Worm (Caenorhabditis elegans) whole organism, early embryonic: ENCODE data around the gene irld-11.

Experiments
- B0310.2 ChIP-seq: sonication (generic microtip); optimal IDR thresholded peaks from 2 replicates; lab custom pipeline; 2016; ENCODE audit warnings: mild to moderate bottlenecking, missing genetic modification characterization, missing compliant biosample characterization
- F13C5.2 ChIP-seq: sonication (generic microtip); optimal IDR thresholded peaks from 2 replicates; lab custom pipeline; 2017; ENCODE audit warnings: mild to moderate bottlenecking, missing genetic modification characterization, inconsistent platforms, missing compliant biosample characterization
- aly-1 ChIP-seq: sonication (generic microtip); optimal IDR thresholded peaks from 2 replicates; lab custom pipeline; 2016; ENCODE audit warnings: missing genetic modification characterization, missing compliant biosample characterization
- ama-1 ChIP-seq: fragments of 150-350 bp; optimal IDR thresholded peaks from 2 replicates; lab custom pipeline; 2014
- ceh-13 ChIP-seq: fragments of 200-800 bp; sonication (Bioruptor generic); optimal IDR thresholded peaks from 2 replicates; lab custom pipeline; 2018; ENCODE audit warnings: mild to moderate bottlenecking, missing genetic modification characterization, missing compliant biosample characterization
- ceh-36 ChIP-seq: sonication (generic microtip); optimal IDR thresholded peaks from 2 replicates; lab custom pipeline; 2016; ENCODE audit warnings: missing genetic modification characterization, inconsistent platforms, missing compliant biosample characterization
- ets-7 ChIP-seq: sonication (generic microtip); optimal IDR thresholded peaks from 2 replicates; lab custom pipeline; 2016; ENCODE audit warnings: missing genotype, missing genetic modification characterization, missing compliant biosample characterization
- flt-1 ChIP-seq: fragments of 200-800 bp; sonication (Bioruptor generic); IDR thresholded peaks from 2 replicates; pipeline ENCODE4 v1.3.6; 2022; ENCODE audit warnings: missing genetic modification characterization, missing compliant biosample characterization
- hmbx-1 ChIP-seq: sonication (generic microtip); optimal IDR thresholded peaks from 2 replicates; lab custom pipeline; 2016; ENCODE audit warnings: mild to moderate bottlenecking, missing genetic modification characterization, missing compliant biosample characterization
- hmg-4 ChIP-seq: fragments of 200-800 bp; sonication (Bioruptor generic); optimal IDR thresholded peaks from 2 replicates; lab custom pipeline; 2018; ENCODE audit warnings: mild to moderate bottlenecking, missing genetic modification characterization, missing compliant biosample characterization
- hnd-1 ChIP-seq: sonication (generic microtip); optimal IDR thresholded peaks from 2 replicates; lab custom pipeline; 2016; ENCODE audit warnings: missing genetic modification characterization, missing compliant biosample characterization
- pes-1 ChIP-seq: fragments of 200-800 bp; sonication (Bioruptor generic); IDR thresholded peaks from 2 replicates; pipeline ENCODE4 v1.3.6; 2022; ENCODE audit warnings: missing genetic modification reagents, missing genetic modification characterization, missing compliant biosample characterization
- scrt-1 ChIP-seq: fragments of 200-800 bp; sonication (Bioruptor generic); IDR thresholded peaks from 2 replicates; pipeline ENCODE4 v1.3.6; 2022; ENCODE audit warnings: missing genetic modification characterization, missing compliant biosample characterization
- sea-1 ChIP-seq: fragments of 200-800 bp; sonication (Bioruptor generic); conservative IDR thresholded peaks from 2 replicates; pipeline ENCODE4 v1.3.6; 2022; ENCODE audit warnings: missing genetic modification characterization, missing compliant biosample characterization
- tbx-11 ChIP-seq: fragments of 200-800 bp; sonication (Bioruptor generic); IDR thresholded peaks from 2 replicates; pipeline ENCODE4 v1.3.6; 2022; ENCODE audit warnings: missing genetic modification characterization, missing compliant biosample characterization
- tbx-37 ChIP-seq: fragments of 200-800 bp; sonication (Bioruptor generic); conservative IDR thresholded peaks from 2 replicates; pipeline ENCODE4 v1.3.6; 2022; ENCODE audit warnings: missing genetic modification reagents, missing genetic modification characterization, missing compliant biosample characterization
- tra-4 ChIP-seq: sonication (generic microtip); optimal IDR thresholded peaks from 2 replicates; lab custom pipeline; 2017; ENCODE audit warnings: missing genetic modification characterization, missing compliant biosample characterization

Gene irld-11

DNA sequence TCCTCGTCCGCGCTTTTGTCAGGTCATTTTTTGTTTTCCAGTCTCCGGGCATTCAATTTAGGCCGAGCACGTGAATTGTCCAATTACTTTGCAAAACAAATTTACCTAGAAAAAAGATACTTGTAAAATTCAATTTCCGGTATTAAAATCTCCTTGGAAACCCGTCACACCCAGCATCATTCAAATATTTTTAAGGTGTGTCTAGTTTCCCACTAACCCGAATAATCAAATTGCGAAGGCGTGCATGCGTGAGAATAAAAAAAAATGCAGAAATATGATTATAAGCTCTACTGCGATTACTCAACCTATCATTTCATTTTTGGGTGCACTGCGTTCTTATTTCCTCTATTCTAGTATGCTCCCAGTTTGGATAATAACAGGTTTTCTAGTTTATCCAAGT, at the start of gene irld-11:
Gene irld-11 (plus strand): TSS at position 301 of the 400 bp plus-strand sequence.
- TF ChIP-seq F13C5.2 (no peak), flt-1 (GFP tag; lab: Robert Waterston, UW) (no peak), aly-1 (tag; lab: Kevin White, UChicago) (no peak), B0310.2 (tag; lab: Kevin White, UChicago) (no peak)

ce11 chrV:1607790-1608189, 47.2 kb upstream of the irld-11 start, which contains the start of gene nhr-178:
Gene nhr-178, minus strand, starts transcription at chrV:1607953.
- TF ChIP-seq hmbx-1 (tag; lab: Kevin White, UChicago): no peak
- TF ChIP-seq ceh-36: no peak
- TF ChIP-seq scrt-1 (GFP tag; lab: Robert Waterston, UW): no peak
- TF ChIP-seq tra-4 (tag; lab: Kevin White, UChicago): no peak
- TF ChIP-seq tbx-11 (GFP tag; lab: Robert Waterston, UW): no peak
- TF ChIP-seq ets-7 (tag; lab: Kevin White, UChicago): no peak
- no peak for TF ChIP-seq aly-1 (tag; lab: Kevin White, UChicago)

DNA sequence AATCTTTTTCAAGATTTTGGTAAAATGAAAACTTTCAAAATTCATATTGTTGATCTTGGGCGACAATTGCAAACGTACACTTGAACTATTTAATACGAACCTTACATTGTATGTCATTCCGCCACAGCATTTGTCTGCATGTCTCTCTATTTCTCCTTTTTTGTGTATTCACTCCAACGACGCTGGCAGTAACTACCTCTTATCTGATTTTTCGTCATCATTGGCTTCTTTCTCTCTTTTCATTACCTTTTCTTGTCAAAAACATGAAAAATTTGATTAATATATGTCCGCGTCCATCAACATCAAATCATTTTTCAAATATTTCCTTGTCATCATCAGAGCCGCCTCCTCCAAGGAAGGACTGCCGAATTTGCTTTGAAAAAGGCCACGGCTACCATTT, 44.8 kb upstream of the irld-11 start, which contains the start of gene nhr-177:
Gene nhr-177 (plus strand): TSS at position 167 of the 400 bp plus-strand sequence.
- TF ChIP-seq F13C5.2 (no peak), hmg-4 (GFP tag; lab: Kevin White, UChicago) (no peak), hnd-1 (tag; lab: Kevin White, UChicago) (no peak), tra-4 (tag; lab: Kevin White, UChicago) (no peak), tbx-37 (GFP tag; lab: Robert Waterston, UW) (no peak), sea-1 (GFP tag; lab: Robert Waterston, UW) (no peak), flt-1 (GFP tag; lab: Robert Waterston, UW) (no peak), scrt-1 (GFP tag; lab: Robert Waterston, UW) (no peak), aly-1 (tag; lab: Kevin White, UChicago) (no peak), ama-1 (lab: Kevin White, UChicago) (no peak), ceh-36 (no peak), hmbx-1 (tag; lab: Kevin White, UChicago) (no peak), B0310.2 (tag; lab: Kevin White, UChicago) (no peak), ceh-13 (GFP tag; lab: Kevin White, UChicago) (no peak), tbx-11 (GFP tag; lab: Robert Waterston, UW) (no peak), ets-7 (tag; lab: Kevin White, UChicago) (no peak)

- TF ChIP-seq pes-1 (GFP tag; lab: Robert Waterston, UW) (no peak), ceh-13 (GFP tag; lab: Kevin White, UChicago) (no peak)
These were observed 43.4 kb upstream of the irld-11 start for ce11 chrV:1611570-1611969.

DNA sequence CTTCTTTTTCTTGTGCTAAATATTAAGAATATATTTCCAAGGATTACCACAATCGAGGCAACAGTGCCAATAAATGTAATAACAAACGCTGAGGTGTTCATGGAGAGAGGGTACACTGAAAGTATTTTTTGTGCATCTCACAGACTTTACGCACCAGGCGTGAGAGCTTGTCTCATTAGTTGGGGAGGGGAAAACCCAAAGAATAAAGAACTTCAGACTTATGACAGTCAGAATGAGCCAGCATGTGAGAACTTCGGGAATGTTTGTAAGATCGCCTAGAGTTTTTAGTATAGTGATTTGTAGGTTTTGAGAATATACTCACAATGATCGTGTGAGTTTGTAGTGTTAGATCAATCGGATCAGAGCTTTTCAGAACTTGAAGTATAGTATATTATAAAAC, 40.2 kb upstream of the irld-11 start, which contains the start of gene srbc-41:
Gene srbc-41 (minus strand): TSS at position 101 of the 400 bp plus-strand sequence.
- TF ChIP-seq ceh-13 (GFP tag; lab: Kevin White, UChicago) (no peak), hmg-4 (GFP tag; lab: Kevin White, UChicago) (no peak), ets-7 (tag; lab: Kevin White, UChicago) (no peak), aly-1 (tag; lab: Kevin White, UChicago) (no peak), hmbx-1 (tag; lab: Kevin White, UChicago) (no peak), scrt-1 (GFP tag; lab: Robert Waterston, UW) (no peak)

DNA sequence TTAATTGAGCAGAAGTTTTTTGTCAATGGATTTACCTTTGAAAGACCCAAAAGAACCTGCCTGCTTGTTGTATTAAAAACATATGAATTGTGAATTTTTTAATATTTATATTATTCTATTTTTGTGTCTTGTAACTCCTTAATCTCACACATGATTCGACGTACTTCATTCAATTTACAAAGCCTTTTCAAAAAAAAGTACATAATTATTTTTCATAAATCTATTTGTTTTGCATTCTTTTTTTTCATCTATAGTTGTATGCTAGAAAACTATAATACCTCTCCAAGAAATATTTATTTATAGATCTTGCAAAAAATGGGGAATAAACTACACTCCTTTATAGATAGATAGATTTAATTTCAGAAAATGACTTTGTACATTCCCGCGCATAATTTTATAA, 36.2 kb upstream of the irld-11 start, which contains the start of gene nhr-179:
Gene nhr-179 (minus strand): TSS at position 101 of the 400 bp plus-strand sequence.
- TF ChIP-seq tbx-11 (GFP tag; lab: Robert Waterston, UW) (no peak), ets-7 (tag; lab: Kevin White, UChicago) (no peak), sea-1 (GFP tag; lab: Robert Waterston, UW) (no peak), ceh-36 (no peak), aly-1 (tag; lab: Kevin White, UChicago) (no peak), ama-1 (lab: Kevin White, UChicago) (no peak), tra-4 (tag; lab: Kevin White, UChicago) (no peak), F13C5.2 (no peak), flt-1 (GFP tag; lab: Robert Waterston, UW) (no peak), tbx-37 (GFP tag; lab: Robert Waterston, UW) (no peak), B0310.2 (tag; lab: Kevin White, UChicago) (no peak), hmg-4 (GFP tag; lab: Kevin White, UChicago) (no peak), hnd-1 (tag; lab: Kevin White, UChicago) (no peak), hmbx-1 (tag; lab: Kevin White, UChicago) (no peak), scrt-1 (GFP tag; lab: Robert Waterston, UW) (no peak)

ce11 chrV:1620537-1620936, 34.4 kb upstream of the irld-11 start:
- TF ChIP-seq hnd-1 (tag; lab: Kevin White, UChicago) (no peak), tbx-37 (GFP tag; lab: Robert Waterston, UW) (no peak), scrt-1 (GFP tag; lab: Robert Waterston, UW) (no peak), aly-1 (tag; lab: Kevin White, UChicago) (no peak), sea-1 (GFP tag; lab: Robert Waterston, UW) (no peak), hmbx-1 (tag; lab: Kevin White, UChicago) (no peak)

- no peak for TF ChIP-seq aly-1 (tag; lab: Kevin White, UChicago)
- TF ChIP-seq ceh-13 (GFP tag; lab: Kevin White, UChicago): no peak
These were observed 33.5 kb upstream of the irld-11 start, which contains the start of gene nhr-117 for ce11 chrV:1621494-1621893. Gene nhr-117, minus strand, starts transcription at chrV:1621520.
